Worm (Caenorhabditis elegans) whole organism, L2 larva: ENCODE results near the gene gbb-2.

Source experiments
- C34F6.9 ChIP-seq: fragments of 150-350 bp; optimal IDR thresholded peaks from 2 replicates; lab custom pipeline; 2014; ENCODE audit warnings: missing biosample characterization, missing genetic modification characterization
- F13H6.1 ChIP-seq: sonication (generic microtip); optimal IDR thresholded peaks from 2 replicates; lab custom pipeline; 2016; ENCODE audit warnings: missing genetic modification characterization, missing compliant biosample characterization
- R02D3.7 ChIP-seq: fragments of 150-350 bp; optimal IDR thresholded peaks from 2 replicates; lab custom pipeline; 2014; ENCODE audit warnings: missing biosample characterization, missing genetic modification characterization
- Y55F3AM.14 ChIP-seq: fragments of 200-800 bp; sonication (Bioruptor generic); optimal IDR thresholded peaks from 2 replicates; lab custom pipeline; 2018; ENCODE audit warnings: mild to moderate bottlenecking, missing genetic modification characterization, missing compliant biosample characterization
- ZK546.5 ChIP-seq: sonication (generic microtip); optimal IDR thresholded peaks from 2 replicates; lab custom pipeline; 2017; ENCODE audit warnings: missing biosample characterization, missing genetic modification characterization
- alr-1 ChIP-seq: fragments of 150-350 bp; optimal IDR thresholded peaks from 2 replicates; lab custom pipeline; 2014; ENCODE audit warnings: missing biosample characterization, missing genetic modification characterization
- aly-2 ChIP-seq: fragments of 150-350 bp; optimal IDR thresholded peaks from 2 replicates; lab custom pipeline; 2014; ENCODE audit warnings: missing biosample characterization, missing genetic modification characterization
- ama-1 ChIP-seq: fragments of 150-350 bp; optimal IDR thresholded peaks from 2 replicates; lab custom pipeline; 2018; ENCODE audit warnings: inconsistent platforms
- blmp-1 ChIP-seq: sonication (generic microtip); optimal IDR thresholded peaks from 2 replicates; lab custom pipeline; 2017; ENCODE audit warnings: missing genetic modification characterization, mild to moderate bottlenecking, missing compliant biosample characterization, antibody characterized with exemption, moderate library complexity; ENCODE audit not compliant: insufficient read depth
- ceh-16 ChIP-seq: fragments of 150-350 bp; optimal IDR thresholded peaks from 2 replicates; lab custom pipeline; 2014; ENCODE audit warnings: missing biosample characterization, missing genetic modification characterization
- ceh-82 ChIP-seq: fragments of 150-350 bp; optimal IDR thresholded peaks from 2 replicates; lab custom pipeline; 2014; ENCODE audit warnings: missing biosample characterization, missing genetic modification characterization
- crh-2 ChIP-seq: sonication (generic microtip); optimal IDR thresholded peaks from 2 replicates; lab custom pipeline; 2017; ENCODE audit warnings: missing biosample characterization, missing genetic modification characterization
- dmd-4 ChIP-seq: sonication (generic microtip); optimal IDR thresholded peaks from 2 replicates; lab custom pipeline; 2017; ENCODE audit warnings: missing biosample characterization, missing genetic modification characterization
- egl-27 ChIP-seq: sonication (generic microtip); optimal IDR thresholded peaks from 3 replicates; lab custom pipeline; 2017; ENCODE audit warnings: missing biosample characterization, missing genetic modification reagents, missing genetic modification characterization
- elt-1 ChIP-seq: fragments of 150-350 bp; optimal IDR thresholded peaks from 2 replicates; lab custom pipeline; 2014; ENCODE audit warnings: missing biosample characterization, missing genetic modification characterization
- elt-3 ChIP-seq: sonication (generic microtip); optimal IDR thresholded peaks from 2 replicates; lab custom pipeline; 2017; ENCODE audit warnings: missing biosample characterization, missing genetic modification characterization
- fos-1 ChIP-seq: fragments of 150-350 bp; optimal IDR thresholded peaks from 2 replicates; lab custom pipeline; 2014; ENCODE audit warnings: missing biosample characterization, missing genetic modification characterization
- gmeb-1 ChIP-seq: fragments of 150-350 bp; optimal IDR thresholded peaks from 2 replicates; lab custom pipeline; 2014; ENCODE audit warnings: missing biosample characterization, missing genetic modification characterization
- lin-11 ChIP-seq: fragments of 150-350 bp; sonication (generic microtip); optimal IDR thresholded peaks from 2 replicates; lab custom pipeline; 2014; ENCODE audit warnings: missing biosample characterization, missing genetic modification characterization, inconsistent platforms, mixed read lengths
- lin-13 ChIP-seq: fragments of 150-350 bp; optimal IDR thresholded peaks from 2 replicates; lab custom pipeline; 2014; ENCODE audit warnings: missing biosample characterization, missing genetic modification reagents, missing genetic modification characterization
- lin-39 ChIP-seq: fragments of 150-350 bp; optimal IDR thresholded peaks from 2 replicates; lab custom pipeline; 2014; ENCODE audit warnings: missing biosample characterization, missing genetic modification reagents, missing genetic modification characterization
- lsy-2 ChIP-seq, 2 experiments: fragments of 150-350 bp in 1 of 2; sonication (generic microtip) in 1 of 2; optimal IDR thresholded peaks; 2 replicates each; lab custom pipeline; 2014 to 2017; ENCODE audit warnings: missing biosample characterization in 2 of 2, missing genetic modification characterization in 2 of 2
- mab-5 ChIP-seq: fragments of 150-350 bp; optimal IDR thresholded peaks from 2 replicates; lab custom pipeline; 2014; ENCODE audit warnings: missing biosample characterization, missing genetic modification characterization
- mbf-1 ChIP-seq: sonication (generic microtip); optimal IDR thresholded peaks from 2 replicates; lab custom pipeline; 2017; ENCODE audit warnings: missing biosample characterization, missing genetic modification characterization
- mdl-1 ChIP-seq, 2 experiments: fragments of 150-350 bp in 1 of 2; sonication (generic microtip) in 1 of 2; optimal IDR thresholded peaks; 2 replicates each; lab custom pipeline; 2017; ENCODE audit warnings: missing biosample characterization in 2 of 2, missing genetic modification characterization in 2 of 2
- nhr-10 ChIP-seq: sonication (generic microtip); optimal IDR thresholded peaks from 2 replicates; lab custom pipeline; 2017; ENCODE audit warnings: missing biosample characterization, missing genetic modification characterization
- nhr-11 ChIP-seq: fragments of 150-350 bp; optimal IDR thresholded peaks from 2 replicates; lab custom pipeline; 2014; ENCODE audit warnings: missing biosample characterization, missing genetic modification characterization
- nhr-12 ChIP-seq: fragments of 150-350 bp; optimal IDR thresholded peaks from 2 replicates; lab custom pipeline; 2014; ENCODE audit warnings: missing biosample characterization, missing genetic modification characterization
- nhr-129 ChIP-seq: fragments of 150-350 bp; optimal IDR thresholded peaks from 2 replicates; lab custom pipeline; 2014; ENCODE audit warnings: missing biosample characterization, missing genetic modification characterization
- nhr-21 ChIP-seq: fragments of 150-350 bp; optimal IDR thresholded peaks from 2 replicates; lab custom pipeline; 2014; ENCODE audit warnings: missing biosample characterization, missing genetic modification characterization
- nhr-23 ChIP-seq: fragments of 150-350 bp; optimal IDR thresholded peaks from 2 replicates; lab custom pipeline; 2014; ENCODE audit warnings: missing biosample characterization, missing genetic modification reagents, missing genetic modification characterization
- nhr-237 ChIP-seq: fragments of 150-350 bp; optimal IDR thresholded peaks from 2 replicates; lab custom pipeline; 2014; ENCODE audit warnings: missing biosample characterization, missing genetic modification characterization
- nhr-25 ChIP-seq: fragments of 150-350 bp; sonication (generic microtip); optimal IDR thresholded peaks from 3 replicates; lab custom pipeline; 2014; ENCODE audit warnings: missing biosample characterization, missing genetic modification characterization
- nhr-6 ChIP-seq: fragments of 150-350 bp; optimal IDR thresholded peaks from 2 replicates; lab custom pipeline; 2014; ENCODE audit warnings: missing biosample characterization, missing genetic modification characterization
- nhr-77 ChIP-seq: fragments of 150-350 bp; optimal IDR thresholded peaks from 2 replicates; lab custom pipeline; 2014; ENCODE audit warnings: missing biosample characterization, missing genetic modification characterization
- peb-1 ChIP-seq: fragments of 150-350 bp; optimal IDR thresholded peaks from 2 replicates; lab custom pipeline; 2014; ENCODE audit warnings: missing biosample characterization, missing genetic modification characterization
- sem-4 ChIP-seq: fragments of 150-350 bp; optimal IDR thresholded peaks from 2 replicates; lab custom pipeline; 2014; ENCODE audit warnings: missing biosample characterization, missing genetic modification reagents, missing genetic modification characterization
- skn-1 ChIP-seq: sonication (generic microtip); optimal IDR thresholded peaks from 2 replicates; lab custom pipeline; 2017; ENCODE audit warnings: missing biosample characterization, missing genetic modification characterization
- sma-3 ChIP-seq: sonication (generic microtip); optimal IDR thresholded peaks from 2 replicates; lab custom pipeline; 2016; ENCODE audit warnings: missing genetic modification reagents, missing genetic modification characterization, missing compliant biosample characterization
- sma-9 ChIP-seq, 2 experiments: fragments of 150-350 bp in 1 of 2; sonication (generic microtip) in 1 of 2; optimal IDR thresholded peaks; 2 replicates each; lab custom pipeline; 2014 to 2016; ENCODE audit warnings: missing genetic modification characterization in 2 of 2, mild to moderate bottlenecking in 1 of 2, missing biosample characterization in 1 of 2, missing compliant biosample characterization in 1 of 2, missing genetic modification reagents in 1 of 2, moderate library complexity in 1 of 2
- snpc-4 ChIP-seq: fragments of 150-350 bp; optimal IDR thresholded peaks from 2 replicates; lab custom pipeline; 2014; ENCODE audit warnings: missing biosample characterization, missing genetic modification characterization
- unc-39 ChIP-seq: fragments of 150-350 bp; optimal IDR thresholded peaks from 2 replicates; lab custom pipeline; 2014; ENCODE audit warnings: missing biosample characterization, missing genetic modification characterization
- unc-55 ChIP-seq: fragments of 150-350 bp; sonication (generic microtip); optimal IDR thresholded peaks from 3 replicates; lab custom pipeline; 2014; ENCODE audit warnings: missing biosample characterization, missing genetic modification reagents, missing genetic modification characterization
- unc-62 ChIP-seq: fragments of 150-350 bp; optimal IDR thresholded peaks from 2 replicates; lab custom pipeline; 2014; ENCODE audit warnings: missing biosample characterization, missing genetic modification reagents, missing genetic modification characterization
- zag-1 ChIP-seq: fragments of 150-350 bp; optimal IDR thresholded peaks from 2 replicates; lab custom pipeline; 2014; ENCODE audit warnings: missing biosample characterization, missing genetic modification characterization
- ztf-1 ChIP-seq: fragments of 200-800 bp; sonication (Bioruptor generic); conservative IDR thresholded peaks from 2 replicates; pipeline ENCODE4 v1.3.6; 2022; ENCODE audit warnings: missing genetic modification characterization, missing compliant biosample characterization
- ztf-11 ChIP-seq: sonication (generic microtip); optimal IDR thresholded peaks from 2 replicates; lab custom pipeline; 2017; ENCODE audit warnings: missing biosample characterization, missing genetic modification characterization
- ztf-4 ChIP-seq: fragments of 150-350 bp; optimal IDR thresholded peaks from 2 replicates; lab custom pipeline; 2014; ENCODE audit warnings: missing biosample characterization, missing genetic modification characterization

Gene gbb-2

ce11 chrIV:4446884-4447283 lies 59.7 kb downstream of the gbb-2 start:
- TF ChIP-seq unc-55 (GFP tag; lab: Kevin White, UChicago), result peak; percentile 61
- peak; percentile 73 for TF ChIP-seq nhr-129 (tag; lab: Kevin White, UChicago)
- TF ChIP-seq gmeb-1 (tag; lab: Kevin White, UChicago), result peak; percentile 22
- no peak for TF ChIP-seq mbf-1
- no peak for TF ChIP-seq nhr-237
- TF ChIP-seq lsy-2 (tag; optimal IDR thresholded peaks at IDR 0.05; lab: Kevin White, UChicago), result peak; percentile 25 to 81
- no peak for TF ChIP-seq nhr-12 (tag; lab: Kevin White, UChicago)
- peak; percentile 38 for TF ChIP-seq sma-3 (GFP tag; lab: Kevin White, UChicago)
- peak; percentile 44 for TF ChIP-seq ztf-4
- TF ChIP-seq lin-13 (GFP tag; lab: Kevin White, UChicago), result peak; percentile 53
- peak; percentile 8 for TF ChIP-seq nhr-25 (tag; lab: Kevin White, UChicago)
- no peak for TF ChIP-seq lin-39 (tag; lab: Kevin White, UChicago)
- peak; percentile 71 for TF ChIP-seq ama-1 (lab: Kevin White, UChicago)
- TF ChIP-seq ZK546.5 (tag; lab: Kevin White, UChicago), result peak; percentile 39
- peak; percentile 53 for TF ChIP-seq C34F6.9
- peak; percentile 85 for TF ChIP-seq fos-1
- TF ChIP-seq aly-2 (tag; lab: Kevin White, UChicago), result no peak
- TF ChIP-seq nhr-10 (tag; lab: Kevin White, UChicago), result no peak
- peak; percentile 55 for TF ChIP-seq crh-2 (tag; lab: Kevin White, UChicago)
- TF ChIP-seq Y55F3AM.14, result no peak

- peak; percentile 59 for TF ChIP-seq nhr-10 (tag; lab: Kevin White, UChicago)
- TF ChIP-seq nhr-12 (tag; lab: Kevin White, UChicago), result no peak
- peak; percentile 95 for TF ChIP-seq gmeb-1 (tag; lab: Kevin White, UChicago)
- TF ChIP-seq aly-2 (tag; lab: Kevin White, UChicago), result no peak
- TF ChIP-seq skn-1 (tag; lab: Kevin White, UChicago), result peak; percentile 54
- no peak for TF ChIP-seq elt-3
- no peak for TF ChIP-seq peb-1 (tag; lab: Kevin White, UChicago)
- peak; percentile 86 for TF ChIP-seq ceh-16
- no peak for TF ChIP-seq ztf-1
- no peak for TF ChIP-seq nhr-23 (tag; lab: Kevin White, UChicago)
- peak; percentile 16 for TF ChIP-seq nhr-77 (tag; lab: Kevin White, UChicago)
- peak; percentile 79 for TF ChIP-seq Y55F3AM.14
- TF ChIP-seq unc-55 (GFP tag; lab: Kevin White, UChicago), result peak; percentile 99
- peak; percentile 97 for TF ChIP-seq sma-3 (GFP tag; lab: Kevin White, UChicago)
- peak; percentile 95 for TF ChIP-seq R02D3.7 (tag; lab: Kevin White, UChicago)
- peak; percentile 91 for TF ChIP-seq fos-1
- TF ChIP-seq lin-13 (GFP tag; lab: Kevin White, UChicago), result peak; percentile 97
- TF ChIP-seq nhr-21, result peak; percentile 94
- peak; percentile 99 for TF ChIP-seq lsy-2 (tag; optimal IDR thresholded peaks at IDR 0.05; lab: Kevin White, UChicago)
- TF ChIP-seq mab-5 (tag; lab: Kevin White, UChicago), result peak; percentile 85
- peak; percentile 78 for TF ChIP-seq ama-1 (lab: Kevin White, UChicago)
- peak; percentile 97 for TF ChIP-seq sma-9 (GFP tag; optimal IDR thresholded peaks at IDR 0.05; lab: Kevin White, UChicago)
- TF ChIP-seq sma-9 (tag; optimal IDR thresholded peaks at IDR 0.05; lab: Kevin White, UChicago), result no peak
- TF ChIP-seq unc-62 (GFP tag; lab: Kevin White, UChicago), result peak; percentile 71
- peak; percentile 90 for TF ChIP-seq ceh-82 (tag; lab: Kevin White, UChicago)
- TF ChIP-seq ztf-4, result peak; percentile 96
- TF ChIP-seq elt-1 (tag; lab: Kevin White, UChicago), result no peak
- peak; percentile 92 for TF ChIP-seq nhr-6 (tag; lab: Kevin White, UChicago)
- peak; percentile 72 for TF ChIP-seq blmp-1 (tag; lab: Kevin White, UChicago)
- no peak for TF ChIP-seq alr-1
- no peak for TF ChIP-seq dmd-4
- TF ChIP-seq F13H6.1 (tag; lab: Kevin White, UChicago), result peak; percentile 96
- peak; percentile 99 for TF ChIP-seq ZK546.5 (tag; lab: Kevin White, UChicago)
- no peak for TF ChIP-seq nhr-11 (tag; lab: Kevin White, UChicago)
- peak; percentile 29 to 67 for TF ChIP-seq mdl-1 (tag; optimal IDR thresholded peaks at IDR 0.05; lab: Kevin White, UChicago)
- TF ChIP-seq nhr-237, result peak; percentile 79
- TF ChIP-seq unc-39, result no peak
- TF ChIP-seq zag-1, result peak; percentile 82
- no peak for TF ChIP-seq lin-39 (tag; lab: Kevin White, UChicago)
- TF ChIP-seq C34F6.9, result peak; percentile 98
- TF ChIP-seq lin-11 (tag; lab: Kevin White, UChicago), result peak; percentile 99
- peak; percentile 97 for TF ChIP-seq crh-2 (tag; lab: Kevin White, UChicago)
- TF ChIP-seq ztf-11 (tag; lab: Kevin White, UChicago), result no peak
- peak; percentile 95 for TF ChIP-seq nhr-25 (tag; lab: Kevin White, UChicago)
- TF ChIP-seq mbf-1, result no peak
- TF ChIP-seq snpc-4 (tag; lab: Kevin White, UChicago), result peak; percentile 82
- TF ChIP-seq egl-27 (tag; lab: Kevin White, UChicago), result peak; percentile 82
- TF ChIP-seq sem-4 (tag; lab: Kevin White, UChicago), result peak; percentile 94
- peak; percentile 96 for TF ChIP-seq nhr-129 (tag; lab: Kevin White, UChicago)
- TF ChIP-seq, all 48 proteins: peak for 34
Observed at ce11 chrIV:4445711-4446290, 60.7 kb downstream of the gbb-2 start, which contains the start of the genes wapl-1 and htz-1. wapl-1 (minus strand) TSS chrIV:4445740. htz-1 (plus strand) TSS chrIV:4446216.
